Worm (Caenorhabditis elegans) whole organism, L4 larva: ENCODE data around the gene T10C6.16.

Experiments used
- D1046.2 ChIP-seq: fragments of 200-800 bp; sonication (Bioruptor generic); IDR thresholded peaks from 2 replicates; pipeline ENCODE4 v1.3.6; 2022; ENCODE audit warnings: missing genetic modification characterization, missing compliant biosample characterization
- F10B5.3 ChIP-seq: sonication (generic microtip); optimal IDR thresholded peaks from 2 replicates; lab custom pipeline; 2016; ENCODE audit warnings: mild to moderate bottlenecking, missing genetic modification characterization, missing compliant biosample characterization
- F26F4.8 ChIP-seq: fragments of 200-800 bp; sonication (Bioruptor generic); conservative IDR thresholded peaks from 2 replicates; pipeline ENCODE4 v1.3.6; 2022; ENCODE audit warnings: missing genetic modification characterization, missing compliant biosample characterization
- F37D6.2 ChIP-seq: sonication (generic microtip); optimal IDR thresholded peaks from 2 replicates; lab custom pipeline; 2016; ENCODE audit warnings: mild to moderate bottlenecking, missing genetic modification characterization, missing compliant biosample characterization
- R02D3.7 ChIP-seq: fragments of 150-350 bp; sonication (generic microtip); optimal IDR thresholded peaks from 3 replicates; lab custom pipeline; 2014; ENCODE audit warnings: missing biosample characterization, missing genetic modification characterization
- T20F7.1 ChIP-seq: fragments of 200-800 bp; sonication (Bioruptor generic); optimal IDR thresholded peaks from 2 replicates; lab custom pipeline; 2018; ENCODE audit warnings: mild to moderate bottlenecking, missing genetic modification characterization, missing compliant biosample characterization
- Y5F2A.4 ChIP-seq: fragments of 200-800 bp; sonication (Bioruptor generic); optimal IDR thresholded peaks from 2 replicates; lab custom pipeline; 2018; ENCODE audit warnings: mild to moderate bottlenecking, missing genetic modification characterization, missing compliant biosample characterization
- ZK546.5 ChIP-seq, 2 experiments: sonication (generic microtip); optimal IDR thresholded peaks; 2 replicates each; lab custom pipeline; 2017; ENCODE audit warnings: missing biosample characterization in 2 of 2, missing genetic modification characterization in 2 of 2
- aha-1 ChIP-seq: fragments of 150-350 bp; peaks from one replicate; lab custom pipeline; 2014; ENCODE audit warnings: missing biosample characterization, missing genetic modification characterization
- attf-4 ChIP-seq: sonication (generic microtip); optimal IDR thresholded peaks from 3 replicates; lab custom pipeline; 2017; ENCODE audit warnings: missing biosample characterization, missing genetic modification characterization
- ceh-28 ChIP-seq: fragments of 150-350 bp; optimal IDR thresholded peaks from 2 replicates; lab custom pipeline; 2014; ENCODE audit warnings: missing biosample characterization, missing genetic modification reagents, missing genetic modification characterization
- ces-1 ChIP-seq: fragments of 150-350 bp; sonication (generic microtip); optimal IDR thresholded peaks from 4 replicates; lab custom pipeline; 2014; ENCODE audit warnings: missing biosample characterization, missing genetic modification reagents, missing genetic modification characterization
- daf-8 ChIP-seq: fragments of 200-800 bp; sonication (Bioruptor generic); IDR thresholded peaks from 2 replicates; pipeline ENCODE4 v1.3.6; 2022; ENCODE audit warnings: missing genetic modification characterization, missing compliant biosample characterization
- dmd-6 ChIP-seq: fragments of 200-800 bp; sonication (Bioruptor generic); IDR thresholded peaks from 2 replicates; pipeline ENCODE4 v1.3.6; 2022; ENCODE audit warnings: missing genetic modification reagents, missing genetic modification characterization, missing compliant biosample characterization
- dmd-9 ChIP-seq: fragments of 200-800 bp; sonication (Bioruptor generic); IDR thresholded peaks from 2 replicates; pipeline ENCODE4 v1.3.6; 2022; ENCODE audit warnings: missing genetic modification reagents, missing genetic modification characterization, missing compliant biosample characterization
- dpl-1 ChIP-seq: fragments of 150-350 bp; optimal IDR thresholded peaks from 2 replicates; lab custom pipeline; 2014; ENCODE audit warnings: missing biosample characterization, missing genetic modification reagents, missing genetic modification characterization
- dve-1 ChIP-seq: sonication (generic microtip); optimal IDR thresholded peaks from 2 replicates; lab custom pipeline; 2017; ENCODE audit warnings: antibody characterized with exemption, mild to moderate bottlenecking, missing genetic modification characterization, missing compliant biosample characterization; ENCODE audit not compliant: insufficient read depth
- egl-43 ChIP-seq: fragments of 200-800 bp; sonication (Bioruptor generic); IDR thresholded peaks from 2 replicates; pipeline ENCODE4 v1.3.6; 2022; ENCODE audit warnings: missing genetic modification reagents, missing genetic modification characterization, missing compliant biosample characterization
- fkh-10 ChIP-seq: fragments of 150-350 bp; optimal IDR thresholded peaks from 2 replicates; lab custom pipeline; 2014; ENCODE audit warnings: missing biosample characterization, missing genetic modification reagents, missing genetic modification characterization
- gei-8 ChIP-seq: fragments of 200-800 bp; sonication (Bioruptor generic); optimal IDR thresholded peaks from 2 replicates; lab custom pipeline; 2018; ENCODE audit warnings: mild to moderate bottlenecking, missing genetic modification characterization, missing compliant biosample characterization
- lin-13 ChIP-seq: fragments of 150-350 bp; optimal IDR thresholded peaks from 2 replicates; lab custom pipeline; 2014; ENCODE audit warnings: missing biosample characterization, missing genetic modification reagents, missing genetic modification characterization
- lin-15B ChIP-seq: fragments of 150-350 bp; sonication (generic microtip); optimal IDR thresholded peaks from 3 replicates; lab custom pipeline; 2014; ENCODE audit warnings: missing biosample characterization, missing genetic modification characterization
- madf-5 ChIP-seq, 2 experiments: fragments of 200-800 bp; sonication (Bioruptor generic); IDR thresholded peaks; 2 replicates each; pipeline ENCODE4 v1.3.6; 2022; ENCODE audit warnings: missing compliant biosample characterization in 2 of 2, missing genetic modification characterization in 2 of 2
- nhr-10 ChIP-seq: fragments of 150-350 bp; optimal IDR thresholded peaks from 2 replicates; lab custom pipeline; 2014; ENCODE audit warnings: missing biosample characterization, missing genetic modification characterization
- nhr-111 ChIP-seq: fragments of 200-800 bp; sonication (Bioruptor generic); optimal IDR thresholded peaks from 2 replicates; lab custom pipeline; 2018; ENCODE audit warnings: mild to moderate bottlenecking, missing genetic modification characterization, missing compliant biosample characterization
- nhr-25 ChIP-seq: sonication (generic microtip); optimal IDR thresholded peaks from 2 replicates; lab custom pipeline; 2017; ENCODE audit warnings: missing genetic modification characterization, mild to moderate bottlenecking, missing compliant biosample characterization, antibody characterized with exemption, moderate library complexity, borderline replicate concordance; ENCODE audit not compliant: insufficient read depth
- nhr-28 ChIP-seq: fragments of 150-350 bp; optimal IDR thresholded peaks from 2 replicates; lab custom pipeline; 2014; ENCODE audit warnings: missing biosample characterization, missing genetic modification characterization
- nhr-41 ChIP-seq: fragments of 200-800 bp; sonication (Bioruptor generic); IDR thresholded peaks from 2 replicates; pipeline ENCODE4 v1.3.6; 2022; ENCODE audit warnings: missing genetic modification reagents, missing genetic modification characterization, missing compliant biosample characterization
- nhr-6 ChIP-seq: fragments of 150-350 bp; optimal IDR thresholded peaks from 2 replicates; lab custom pipeline; 2014; ENCODE audit warnings: missing biosample characterization, missing genetic modification characterization
- nhr-76 ChIP-seq: fragments of 150-350 bp; optimal IDR thresholded peaks from 2 replicates; lab custom pipeline; 2014; ENCODE audit warnings: missing biosample characterization, missing genetic modification characterization
- nhr-77 ChIP-seq: fragments of 150-350 bp; optimal IDR thresholded peaks from 2 replicates; lab custom pipeline; 2014; ENCODE audit warnings: missing biosample characterization, missing genetic modification characterization
- php-3 ChIP-seq: fragments of 200-800 bp; sonication (Bioruptor generic); IDR thresholded peaks from 2 replicates; pipeline ENCODE4 v1.3.6; 2022; ENCODE audit warnings: missing genetic modification reagents, missing genetic modification characterization, missing compliant biosample characterization
- pqm-1 ChIP-seq: sonication (generic microtip); optimal IDR thresholded peaks from 2 replicates; lab custom pipeline; 2017; ENCODE audit warnings: missing biosample characterization, missing genetic modification characterization
- saeg-2 ChIP-seq: fragments of 200-800 bp; sonication (Bioruptor generic); IDR thresholded peaks from 2 replicates; pipeline ENCODE4 v1.3.6; 2022; ENCODE audit warnings: missing genetic modification reagents, missing genetic modification characterization, missing compliant biosample characterization
- snpc-4 ChIP-seq: fragments of 150-350 bp; optimal IDR thresholded peaks from 2 replicates; lab custom pipeline; 2014; ENCODE audit warnings: missing biosample characterization, missing genetic modification characterization
- unc-130 ChIP-seq: sonication (generic microtip); optimal IDR thresholded peaks from 2 replicates; lab custom pipeline; 2016; ENCODE audit warnings: missing genetic modification reagents, missing genetic modification characterization, missing compliant biosample characterization

The T10C6.16 gene

DNA sequence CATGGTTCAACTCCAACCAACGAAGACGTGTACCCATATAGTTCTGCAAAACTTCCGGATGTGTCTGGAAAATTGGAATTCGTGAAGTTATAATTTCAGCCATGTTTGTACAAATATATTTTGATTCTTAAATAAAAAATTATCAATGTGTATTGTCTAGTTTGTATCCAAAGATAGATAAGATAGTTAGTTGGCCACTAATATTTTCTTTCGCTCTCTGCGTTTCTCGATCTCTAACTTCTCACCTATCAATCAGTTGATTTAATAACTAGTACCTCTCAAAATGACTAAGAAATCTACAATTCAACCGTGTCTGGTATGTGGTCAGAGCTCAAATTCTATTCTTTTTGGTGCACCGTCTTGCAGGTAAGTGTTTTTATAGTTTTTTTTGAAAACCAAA lies 38.4 kb upstream of the T10C6.16 start, which contains the start of gene nhr-176 (continued):
- TF ChIP-seq dmd-6 = peak; percentile 40; the same call in 1 of the 2 replicates
- TF ChIP-seq fkh-10 (GFP tag; lab: Kevin White, UChicago) = no peak
- no peak for TF ChIP-seq saeg-2 (GFP tag; lab: Robert Waterston, UW)
- TF ChIP-seq unc-130 (GFP tag; lab: Kevin White, UChicago) = no peak
- TF ChIP-seq Y5F2A.4 (GFP tag; lab: Kevin White, UChicago) = no peak
- no peak for TF ChIP-seq nhr-6
- TF ChIP-seq madf-5 (GFP tag; IDR thresholded peaks at IDR 0.05; lab: Robert Waterston, UW) = no peak
- TF ChIP-seq php-3 = no peak
- TF ChIP-seq nhr-111 (GFP tag; lab: Kevin White, UChicago) = no peak
- no peak for TF ChIP-seq nhr-10 (tag; lab: Kevin White, UChicago)
- peak; percentile 43 for TF ChIP-seq dve-1 (tag; lab: Kevin White, UChicago)
- TF ChIP-seq T20F7.1 (GFP tag; lab: Kevin White, UChicago) = no peak
- TF ChIP-seq pqm-1 (tag; lab: Kevin White, UChicago) = peak; percentile 23
- TF ChIP-seq ZK546.5 (tag; optimal IDR thresholded peaks at IDR 0.05; lab: Kevin White, UChicago) = no peak
- TF ChIP-seq nhr-28 (tag; lab: Kevin White, UChicago) = peak; percentile 89
- TF ChIP-seq dmd-9 (GFP tag; lab: Robert Waterston, UW) = no peak
- TF ChIP-seq, all 104 proteins: peak for 6

DNA sequence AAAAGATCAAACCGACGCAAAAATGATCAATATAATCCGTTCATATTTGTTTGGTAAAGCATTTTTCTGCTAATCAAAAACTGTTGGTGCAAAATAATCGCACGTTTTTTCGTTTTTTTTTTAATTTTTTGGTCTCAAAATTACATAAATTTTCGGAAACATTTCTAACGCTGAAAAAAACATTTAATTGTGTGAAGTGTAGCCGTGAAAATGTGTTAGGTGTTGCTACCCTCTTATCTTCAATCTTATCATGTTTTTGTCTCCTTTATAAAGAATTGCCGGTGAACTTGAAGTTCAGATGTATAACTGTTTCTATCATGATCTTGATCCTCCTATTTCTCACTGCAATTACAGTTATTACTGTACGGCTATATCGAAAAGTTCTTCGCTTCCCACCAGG lies 36.1 kb upstream of the T10C6.16 start, which contains the start of gene cyp-35D1:
cyp-35D1 (plus strand) TSS at position 301 of the 400 bp plus-strand sequence.
- TF ChIP-seq snpc-4 (tag; lab: Kevin White, UChicago) (no peak), T20F7.1 (GFP tag; lab: Kevin White, UChicago) (no peak)
- TF ChIP-seq, all 104 proteins: peak for 0

DNA sequence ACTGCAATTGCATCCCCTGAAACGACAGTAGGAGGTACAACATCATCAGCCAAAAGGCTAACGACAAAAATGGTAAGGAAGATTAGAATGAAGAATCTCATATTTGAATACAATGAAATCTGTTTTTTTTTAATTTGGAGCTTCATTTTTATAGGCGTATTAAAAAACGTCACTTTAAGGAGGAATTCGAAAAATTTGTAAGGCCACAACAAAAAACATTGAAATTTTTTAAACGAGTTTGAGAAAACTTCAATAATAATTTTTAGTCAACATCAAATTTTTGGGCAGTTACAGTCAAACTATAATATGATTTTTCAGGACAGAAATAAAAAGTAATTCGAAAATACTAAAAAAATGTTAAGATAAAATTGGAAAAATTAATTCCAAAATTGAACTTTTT lies 30.0 kb upstream of the T10C6.16 start, which contains the start of gene F14H3.14:
F14H3.14 (minus strand) TSS at position 101 of the 400 bp plus-strand sequence.
- no peak for TF ChIP-seq dpl-1 (GFP tag; lab: Kevin White, UChicago)
- TF ChIP-seq F37D6.2 (tag; lab: Kevin White, UChicago) = no peak
- no peak for TF ChIP-seq nhr-25 (tag; lab: Kevin White, UChicago)
- TF ChIP-seq nhr-77 (tag; lab: Kevin White, UChicago) = no peak
- TF ChIP-seq ces-1 (GFP tag; lab: Kevin White, UChicago) = no peak
- TF ChIP-seq F26F4.8 (GFP tag; lab: Robert Waterston, UW) = no peak
- no peak for TF ChIP-seq daf-8 (GFP tag; lab: Robert Waterston, UW)
- TF ChIP-seq F10B5.3 (tag; lab: Kevin White, UChicago) = no peak
- TF ChIP-seq snpc-4 (tag; lab: Kevin White, UChicago) = no peak
- TF ChIP-seq R02D3.7 (tag; lab: Kevin White, UChicago) = no peak
- no peak for TF ChIP-seq lin-13 (GFP tag; lab: Kevin White, UChicago)

DNA sequence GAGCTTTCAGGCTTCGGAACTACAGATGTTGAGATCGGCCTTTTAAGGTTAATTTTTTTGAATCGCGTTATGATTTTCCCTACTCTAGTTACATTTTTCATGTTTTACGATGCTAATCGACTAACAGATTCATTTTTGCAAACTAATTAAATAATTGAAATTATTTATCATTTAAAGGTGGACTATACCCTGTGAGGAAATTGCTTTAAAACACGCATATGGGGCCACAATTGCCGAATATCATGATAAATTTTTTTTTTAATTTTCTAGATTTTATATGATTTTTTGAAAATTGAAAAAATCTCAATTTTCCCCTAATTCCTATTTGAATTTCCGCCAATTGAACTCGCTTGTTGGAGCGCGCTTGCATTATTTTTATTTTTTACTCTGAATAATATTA lies 29.2 kb upstream of the T10C6.16 start, which contains the start of gene fbxa-100:
fbxa-100 (minus strand) TSS at position 101 of the 400 bp plus-strand sequence.
- TF ChIP-seq lin-15B (tag; lab: Kevin White, UChicago) = no peak
- peak; percentile 23 for TF ChIP-seq aha-1 (tag; lab: Kevin White, UChicago)

DNA sequence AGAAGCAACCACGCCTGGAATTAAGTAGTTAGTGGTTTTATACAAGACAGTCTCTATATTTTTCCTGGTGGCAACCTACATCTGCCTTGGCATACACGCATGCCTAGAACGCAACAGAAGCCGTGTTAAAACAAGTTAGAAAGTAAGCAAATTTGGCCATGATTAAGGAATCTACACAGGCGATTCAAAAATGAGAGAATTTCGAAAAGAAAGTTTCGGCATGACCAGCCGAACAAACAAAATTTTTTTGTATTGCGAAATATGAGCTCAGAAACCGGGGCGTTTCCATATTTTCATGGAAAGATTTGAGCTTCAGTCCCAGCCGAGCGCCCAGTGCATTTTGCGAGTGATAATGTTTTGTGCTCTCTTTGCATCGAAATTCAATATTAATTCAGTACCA lies 27.3 kb upstream of the T10C6.16 start, which contains the start of gene F14H3.15:
F14H3.15 (minus strand) TSS at position 101 of the 400 bp plus-strand sequence.
- TF ChIP-seq egl-43 (GFP tag; lab: Robert Waterston, UW) (no peak), D1046.2 (GFP tag; lab: Robert Waterston, UW) (no peak), nhr-41 (no peak), nhr-76 (no peak), attf-4 (tag; lab: Kevin White, UChicago) (no peak), gei-8 (GFP tag; lab: Kevin White, UChicago) (no peak), ceh-28 (no peak)
